Worm (Caenorhabditis elegans): ENCODE data around the gene cyk-1.

The cyk-1 gene

DNA sequence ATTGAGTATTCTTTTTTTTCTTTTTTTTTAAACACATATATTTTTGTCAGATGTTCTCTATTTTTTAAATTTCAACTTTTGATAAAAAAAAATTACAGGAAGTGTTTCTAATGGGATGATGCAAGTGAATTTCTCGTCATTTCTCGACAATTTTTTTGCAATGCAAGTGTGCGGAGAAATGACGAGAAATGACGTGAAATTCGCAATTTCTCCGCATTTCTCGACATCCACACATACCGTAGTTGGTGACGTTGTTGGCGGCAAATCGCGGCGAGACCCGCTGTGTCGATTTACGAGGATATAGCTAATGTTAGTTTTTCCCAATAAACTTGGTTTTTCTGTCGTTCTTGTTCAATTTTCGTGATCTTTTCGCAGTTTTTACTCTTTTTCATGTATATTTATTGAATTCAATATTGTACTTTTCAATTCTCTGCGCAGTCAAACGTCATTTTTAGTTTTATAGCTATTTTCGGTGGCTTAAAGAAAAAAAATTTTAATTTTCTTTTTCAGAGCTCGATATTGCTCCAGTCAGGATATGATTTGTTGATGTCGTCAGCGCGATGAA is 46.9 kb downstream of the cyk-1 start, which contains the start of gene F31E3.6:
TSS of gene F31E3.6 (plus strand) at position 93 of the 565 bp plus-strand sequence.
- TF ChIP-seq isw-1 (GFP tag; IDR thresholded peaks at IDR 0.05) (peak; percentile 57), grh-1 (GFP tag; IDR thresholded peaks at IDR 0.05) (peak; percentile 43), nhr-19 (GFP tag; conservative IDR thresholded peaks at IDR 0.05) (peak; percentile 63), ceh-88 (GFP tag; IDR thresholded peaks at IDR 0.05) (peak; percentile 67), C04F5.9 (tag; optimal IDR thresholded peaks at IDR 0.05) (peak; percentile 99), lsy-2 (tag; optimal IDR thresholded peaks at IDR 0.05) (peak in 1 of 2 experiments; percentile 53)

DNA sequence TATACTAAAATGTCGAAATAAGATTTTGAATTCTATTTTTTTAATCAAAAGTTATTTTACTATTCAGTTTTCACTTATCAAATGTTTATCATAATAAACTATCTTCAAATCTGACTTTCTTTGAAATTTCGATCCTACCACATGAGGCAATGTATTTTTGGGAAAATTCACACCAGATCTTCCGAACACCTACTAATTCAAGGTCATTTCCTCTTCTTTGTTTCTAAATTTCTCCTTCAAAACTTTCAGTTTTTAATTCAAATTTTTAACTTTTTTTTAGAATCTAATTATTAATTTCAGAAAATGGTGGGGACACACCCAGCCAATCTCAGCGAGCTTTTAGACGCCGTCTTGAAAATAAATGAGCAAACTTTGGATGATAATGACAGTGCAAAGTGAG is 49.4 kb downstream of the cyk-1 start, which contains the start of gene ceh-20:
TSS of gene ceh-20 (plus strand) at position 301 of the 400 bp plus-strand sequence.
- TF ChIP-seq lsy-2 (tag; optimal IDR thresholded peaks at IDR 0.05) (no peak), rnt-1 (tag; optimal IDR thresholded peaks at IDR 0.05) (no peak), sptf-1 (tag; optimal IDR thresholded peaks at IDR 0.05) (no peak), nhr-11 (tag; optimal IDR thresholded peaks at IDR 0.05) (no peak), elt-2 (tag; optimal IDR thresholded peaks at IDR 0.05) (no peak), nhr-90 (tag; optimal IDR thresholded peaks at IDR 0.05; ENCODE audit: poor library complexity) (no peak), ets-5 (GFP tag; IDR thresholded peaks at IDR 0.05) (no peak)

DNA sequence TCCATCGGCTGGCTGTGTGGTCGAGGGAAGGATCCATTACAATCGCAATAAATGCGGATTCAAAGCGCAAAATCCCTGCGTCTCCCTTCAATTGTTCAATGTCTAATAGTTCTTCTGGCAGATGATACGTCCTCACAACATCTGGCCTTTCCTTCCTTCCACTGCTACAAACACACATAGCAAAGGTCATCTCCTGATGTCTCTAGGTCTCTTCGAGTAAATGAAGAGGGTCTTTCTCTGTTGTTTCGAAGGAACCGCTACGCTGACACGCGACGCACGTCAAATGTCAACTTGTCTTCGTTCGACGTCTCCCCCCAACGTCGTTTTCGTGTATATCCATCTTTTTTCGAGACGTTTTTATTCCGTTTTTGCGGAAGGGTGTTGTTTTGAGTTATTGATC is 50.1 kb downstream of the cyk-1 start:
- TF ChIP-seq hpl-2 (GFP tag; optimal IDR thresholded peaks at IDR 0.05) (no peak), unc-130 (tag; optimal IDR thresholded peaks at IDR 0.05) (peak; percentile 75), nhr-28 (tag; optimal IDR thresholded peaks at IDR 0.05) (no peak), elt-3 (tag; optimal IDR thresholded peaks at IDR 0.05) (peak in 2 of 6 experiments; percentile 17 to 65), dsc-1 (tag; optimal IDR thresholded peaks at IDR 0.05) (peak; percentile 78), jun-1 (tag; optimal IDR thresholded peaks at IDR 0.05) (no peak), ceh-88 (GFP tag; IDR thresholded peaks at IDR 0.05) (no peak), C16A3.4 (tag; optimal IDR thresholded peaks at IDR 0.05) (peak; percentile 78), nhr-11 (tag; optimal IDR thresholded peaks at IDR 0.05) (no peak), nhr-19 (GFP tag; conservative IDR thresholded peaks at IDR 0.05) (peak; percentile 62), dpl-1 (GFP tag; optimal IDR thresholded peaks at IDR 0.05) (peak; percentile 55 to 58 (median 55)), tlp-1 (tag; optimal IDR thresholded peaks at IDR 0.05) (no peak), snu-23 (GFP tag; optimal IDR thresholded peaks at IDR 0.05) (peak; percentile 87), nhr-76 (tag; optimal IDR thresholded peaks at IDR 0.05) (no peak), irx-1 (tag; optimal IDR thresholded peaks at IDR 0.05) (no peak), nhr-90 (tag; optimal IDR thresholded peaks at IDR 0.05; ENCODE audit: poor library complexity) (peak; percentile 43), elt-2 (tag; optimal IDR thresholded peaks at IDR 0.05) (no peak), nhr-47 (tag; optimal IDR thresholded peaks at IDR 0.05) (peak; percentile 49), lin-13 (GFP tag; optimal IDR thresholded peaks at IDR 0.05) (peak; percentile 69), vab-15 (tag; optimal IDR thresholded peaks at IDR 0.05) (no peak), grh-1 (GFP tag; IDR thresholded peaks at IDR 0.05) (no peak), nhr-77 (tag; optimal IDR thresholded peaks at IDR 0.05) (peak; percentile 47), aly-2 (tag; optimal IDR thresholded peaks at IDR 0.05) (peak; percentile 11), ets-5 (GFP tag; IDR thresholded peaks at IDR 0.05) (no peak), rnt-1 (tag; optimal IDR thresholded peaks at IDR 0.05) (peak; percentile 68), lsy-2 (tag; optimal IDR thresholded peaks at IDR 0.05) (peak; percentile 79 to 94), ceh-8 (GFP tag; optimal IDR thresholded peaks at IDR 0.05) (no peak), lin-39 (tag; optimal IDR thresholded peaks at IDR 0.05) (no peak), hlh-4 (tag; optimal IDR thresholded peaks at IDR 0.05) (no peak), lin-14 (GFP tag; optimal IDR thresholded peaks at IDR 0.05) (peak; percentile 91), pag-3 (tag; optimal IDR thresholded peaks at IDR 0.05; ENCODE audit: borderline replicate concordance, insufficient read depth) (no peak), unc-98 (GFP tag; IDR thresholded peaks at IDR 0.05) (no peak), nhr-12 (tag; optimal IDR thresholded peaks at IDR 0.05) (no peak), nhr-85 (tag) (peak; percentile 92), C04F5.9 (tag; optimal IDR thresholded peaks at IDR 0.05) (peak; percentile 96), ceh-90 (tag; optimal IDR thresholded peaks at IDR 0.05) (no peak), mef-2 (tag; optimal IDR thresholded peaks at IDR 0.05) (no peak), pqm-1 (tag; optimal IDR thresholded peaks at IDR 0.05) (no peak), sptf-1 (tag; optimal IDR thresholded peaks at IDR 0.05) (no peak), unc-62 (GFP tag; optimal IDR thresholded peaks at IDR 0.05) (peak; percentile 80), C34B4.2 (tag; optimal IDR thresholded peaks at IDR 0.05) (no peak), efl-3 (GFP tag; optimal IDR thresholded peaks at IDR 0.05) (no peak), blmp-1 (tag; optimal IDR thresholded peaks at IDR 0.05) (peak; percentile 92), nhr-237 (tag; optimal IDR thresholded peaks at IDR 0.05) (no peak), aha-1 (tag; optimal IDR thresholded peaks at IDR 0.05) (no peak)
